Fruit fly (Drosophila melanogaster) whole organism, embryonic: ENCODE results near the gene CG14082.
A peak's percentile ranks its signal among the peaks of the same experiment; 100 is the strongest.

Source experiments
- Awh ChIP-seq: fragments of 200-800 bp; sonication (Bioruptor generic); IDR thresholded peaks from 2 replicates; pipeline ENCODE4, ENCODE4 v1.3.6; 2022; ENCODE audit warnings: missing biosample characterization, missing genetic modification characterization
- BEAF-32 ChIP-seq: fragments of 200-800 bp; sonication (Bioruptor generic); optimal IDR thresholded peaks from 3 replicates; lab custom pipeline; 2017; ENCODE audit warnings: missing biosample characterization, missing genetic modification characterization, mild to moderate bottlenecking, moderate library complexity, missing genetic modification reagents
- CG10431 ChIP-seq: fragments of 200-800 bp; sonication (Bioruptor generic); optimal IDR thresholded peaks from 3 replicates; lab custom pipeline; 2018; ENCODE audit warnings: missing biosample characterization, mild to moderate bottlenecking, missing genetic modification characterization
- CG10565 ChIP-seq: fragments of 200-800 bp; sonication (Bioruptor generic); optimal IDR thresholded peaks from 3 replicates; lab custom pipeline; 2016; ENCODE audit warnings: missing biosample characterization, mild to moderate bottlenecking, missing genetic modification characterization
- CG10959 ChIP-seq: fragments of 200-800 bp; sonication (Bioruptor generic); IDR thresholded peaks from 2 replicates; pipeline ENCODE4 v1.3.6; 2022; ENCODE audit warnings: missing biosample characterization, missing genetic modification characterization
- CG11398 ChIP-seq: fragments of 200-800 bp; sonication (Bioruptor generic); optimal IDR thresholded peaks from 2 replicates; lab custom pipeline; 2016; ENCODE audit warnings: missing biosample characterization, missing genetic modification characterization
- CG1233 ChIP-seq: fragments of 200-800 bp; sonication (Bioruptor generic); optimal IDR thresholded peaks from 4 replicates; lab custom pipeline; 2018; ENCODE audit warnings: missing biosample characterization, mild to moderate bottlenecking, missing genetic modification characterization
- CG12391 ChIP-seq: fragments of 200-800 bp; sonication (Bioruptor generic); optimal IDR thresholded peaks from 3 replicates; lab custom pipeline; 2018; ENCODE audit warnings: missing biosample characterization, mild to moderate bottlenecking, missing genetic modification characterization, moderate library complexity
- CG3065 ChIP-seq: fragments of 200-800 bp; sonication (Bioruptor generic); optimal IDR thresholded peaks from 2 replicates; lab custom pipeline; 2016; ENCODE audit warnings: missing biosample characterization, missing genetic modification characterization
- CG31224 ChIP-seq: fragments of 200-800 bp; sonication (Bioruptor generic); IDR thresholded peaks from 2 replicates; pipeline ENCODE4 v1.3.6; 2022; ENCODE audit warnings: missing biosample characterization, missing genetic modification characterization
- CG31365 ChIP-seq: fragments of 200-800 bp; sonication (Bioruptor generic); optimal IDR thresholded peaks from 2 replicates; lab custom pipeline; 2018; ENCODE audit warnings: missing biosample characterization, mild to moderate bottlenecking, missing genetic modification characterization
- CG3995 ChIP-seq: fragments of 200-800 bp; sonication (Bioruptor generic); optimal IDR thresholded peaks from 3 replicates; lab custom pipeline; 2016; ENCODE audit warnings: missing biosample characterization, missing genetic modification characterization
- CG4328 ChIP-seq: fragments of 200-800 bp; sonication (Bioruptor generic); optimal IDR thresholded peaks from 3 replicates; lab custom pipeline; 2017; ENCODE audit warnings: missing biosample characterization, missing genetic modification reagents, missing genetic modification characterization
- CG4404 ChIP-seq: fragments of 200-800 bp; sonication (Bioruptor generic); IDR thresholded peaks from 2 replicates; pipeline ENCODE4 v1.3.6; 2022; ENCODE audit warnings: missing biosample characterization, missing genetic modification characterization
- CG4820 ChIP-seq: fragments of 200-800 bp; sonication (Bioruptor generic); optimal IDR thresholded peaks from 3 replicates; lab custom pipeline; 2016; ENCODE audit warnings: missing biosample characterization, missing genetic modification characterization
- CG6254 ChIP-seq: fragments of 200-800 bp; sonication (Bioruptor generic); optimal IDR thresholded peaks from 3 replicates; lab custom pipeline; 2017; ENCODE audit warnings: mild to moderate bottlenecking, missing biosample characterization, missing genetic modification reagents, missing genetic modification characterization
- CG7556 ChIP-seq: fragments of 200-800 bp; sonication (Bioruptor generic); optimal IDR thresholded peaks from 2 replicates; lab custom pipeline; 2017; ENCODE audit warnings: missing biosample characterization, mild to moderate bottlenecking, missing genetic modification characterization
- CG7745 ChIP-seq: fragments of 200-800 bp; sonication (Bioruptor generic); optimal IDR thresholded peaks from 2 replicates; lab custom pipeline; 2018; ENCODE audit warnings: missing biosample characterization, mild to moderate bottlenecking, missing genetic modification characterization, moderate library complexity
- CG7963 ChIP-seq: fragments of 200-800 bp; sonication (Bioruptor generic); IDR thresholded peaks from 3 replicates; pipeline ENCODE4 v1.3.6; 2022; ENCODE audit warnings: missing biosample characterization, missing genetic modification characterization; ENCODE audit not compliant: partially characterized antibody
- CG8944 ChIP-seq: fragments of 200-800 bp; sonication (Bioruptor generic); optimal IDR thresholded peaks from 3 replicates; lab custom pipeline; 2016; ENCODE audit warnings: missing biosample characterization, missing genetic modification characterization
- CG9609 ChIP-seq: fragments of 200-800 bp; sonication (Bioruptor generic); optimal IDR thresholded peaks from 3 replicates; lab custom pipeline; 2016; ENCODE audit warnings: missing biosample characterization, missing genetic modification characterization
- CG9727 ChIP-seq: fragments of 200-800 bp; sonication (Bioruptor generic); optimal IDR thresholded peaks from 3 replicates; lab custom pipeline; 2017; ENCODE audit warnings: missing biosample characterization, mild to moderate bottlenecking, missing genetic modification characterization
- CG9876 ChIP-seq: fragments of 200-800 bp; sonication (Bioruptor generic); optimal IDR thresholded peaks from 2 replicates; lab custom pipeline; 2016; ENCODE audit warnings: missing biosample characterization, missing genetic modification characterization
- CHES-1-like ChIP-seq: fragments of 200-800 bp; sonication (Bioruptor generic); optimal IDR thresholded peaks from 2 replicates; lab custom pipeline; 2016; ENCODE audit warnings: missing biosample characterization, missing genetic modification characterization
- CoRest ChIP-seq: fragments of 200-800 bp; sonication (Bioruptor generic); optimal IDR thresholded peaks from 3 replicates; lab custom pipeline; 2018; ENCODE audit warnings: missing biosample characterization, mild to moderate bottlenecking, missing genetic modification characterization, moderate library complexity
- E2f1 ChIP-seq: fragments of 200-800 bp; sonication (Bioruptor generic); IDR thresholded peaks from 2 replicates; pipeline ENCODE4 v1.3.6; 2022; ENCODE audit warnings: missing biosample characterization, missing genetic modification characterization
- Eip74EF ChIP-seq, 2 experiments: fragments of 200-800 bp in 1 of 2; fragments of >200 bp in 1 of 2; sonication (Bioruptor generic) in 1 of 2; optimal IDR thresholded peaks; 2 replicates each; lab custom pipeline; 2017 to 2019; ENCODE audit warnings: missing biosample characterization in 2 of 2, missing genetic modification characterization in 2 of 2, mild to moderate bottlenecking in 1 of 2, moderate library complexity in 1 of 2
- GATAe ChIP-seq: fragments of 200-800 bp; sonication (Bioruptor generic); conservative IDR thresholded peaks from 2 replicates; pipeline ENCODE4 v1.3.6; 2022; ENCODE audit warnings: missing biosample characterization, missing genetic modification characterization
- Lhr ChIP-seq: fragments of 200-800 bp; sonication (Bioruptor generic); optimal IDR thresholded peaks from 3 replicates; lab custom pipeline; 2017; ENCODE audit warnings: mild to moderate bottlenecking, missing biosample characterization, missing genetic modification reagents, missing genetic modification characterization
- NC2α ChIP-seq: fragments of 200-800 bp; sonication (Bioruptor generic); optimal IDR thresholded peaks from 2 replicates; lab custom pipeline; 2016; ENCODE audit warnings: missing biosample characterization, missing genetic modification characterization
- NFAT ChIP-seq: fragments of 200-800 bp; sonication (Bioruptor generic); IDR thresholded peaks from 2 replicates; pipeline ENCODE4 v1.3.6; 2022; ENCODE audit warnings: missing biosample characterization, missing genetic modification characterization
- Rfx ChIP-seq: fragments of 200-800 bp; sonication (Bioruptor generic); IDR thresholded peaks from 2 replicates; pipeline ENCODE4 v1.3.6; 2022; ENCODE audit warnings: missing biosample characterization, missing genetic modification characterization
- Rx ChIP-seq: fragments of 200-800 bp; sonication (Bioruptor generic); IDR thresholded peaks from 2 replicates; pipeline ENCODE4 v1.3.6; 2022; ENCODE audit warnings: missing biosample characterization, missing genetic modification characterization
- Six4 ChIP-seq: fragments of 200-800 bp; sonication (Bioruptor generic); optimal IDR thresholded peaks from 2 replicates; lab custom pipeline; 2016; ENCODE audit warnings: missing biosample characterization, missing genetic modification characterization
- Sry-β ChIP-seq: fragments of 200-800 bp; sonication (Bioruptor generic); optimal IDR thresholded peaks from 2 replicates; lab custom pipeline; 2018; ENCODE audit warnings: missing biosample characterization, mild to moderate bottlenecking, missing genetic modification characterization, moderate library complexity
- Vsx1 ChIP-seq: fragments of 200-800 bp; sonication (Bioruptor generic); optimal IDR thresholded peaks from 2 replicates; lab custom pipeline; 2017; ENCODE audit warnings: missing biosample characterization, mild to moderate bottlenecking, missing genetic modification characterization, missing genetic modification reagents
- Xbp1 ChIP-seq: fragments of 200-800 bp; sonication (Bioruptor generic); optimal IDR thresholded peaks from 3 replicates; lab custom pipeline; 2016; ENCODE audit warnings: missing biosample characterization, mild to moderate bottlenecking, missing genetic modification characterization
- cad ChIP-seq: fragments of >200 bp; optimal IDR thresholded peaks from 2 replicates; lab custom pipeline; 2017; ENCODE audit warnings: missing biosample characterization, missing genetic modification characterization
- corto ChIP-seq: fragments of 200-800 bp; sonication (Bioruptor generic); optimal IDR thresholded peaks from 2 replicates; lab custom pipeline; 2016; ENCODE audit warnings: missing biosample characterization, mild to moderate bottlenecking, missing genetic modification characterization, moderate library complexity
- dan ChIP-seq: fragments of 200-800 bp; sonication (Bioruptor generic); IDR thresholded peaks from 2 replicates; pipeline ENCODE4 v1.3.6; 2022; ENCODE audit warnings: missing biosample characterization, missing genetic modification characterization
- her ChIP-seq: fragments of 200-800 bp; sonication (Bioruptor generic); optimal IDR thresholded peaks from 2 replicates; lab custom pipeline; 2016; ENCODE audit warnings: missing biosample characterization, missing genetic modification characterization
- lmd ChIP-seq: fragments of 200-800 bp; sonication (Bioruptor generic); IDR thresholded peaks from 2 replicates; pipeline ENCODE4 v1.3.6; 2022; ENCODE audit warnings: missing biosample characterization, missing genetic modification characterization
- pb ChIP-seq: fragments of 200-800 bp; sonication (Bioruptor generic); optimal IDR thresholded peaks from 3 replicates; lab custom pipeline; 2016; ENCODE audit warnings: missing biosample characterization, missing genetic modification characterization
- psq ChIP-seq: fragments of 200-800 bp; sonication (Bioruptor generic); optimal IDR thresholded peaks from 2 replicates; lab custom pipeline; 2017; ENCODE audit warnings: missing biosample characterization, missing genetic modification characterization
- sd ChIP-seq: fragments of 200-800 bp; sonication (Bioruptor generic); optimal IDR thresholded peaks from 3 replicates; lab custom pipeline; 2018; ENCODE audit warnings: missing biosample characterization, mild to moderate bottlenecking, missing genetic modification characterization, moderate library complexity
- seq ChIP-seq: fragments of 200-800 bp; sonication (Bioruptor generic); IDR thresholded peaks from 2 replicates; pipeline ENCODE4 v1.3.6; 2022; ENCODE audit warnings: missing biosample characterization, missing genetic modification characterization
- ssp ChIP-seq: fragments of 200-800 bp; sonication (Bioruptor generic); IDR thresholded peaks from 2 replicates; pipeline ENCODE4 v1.3.6; 2022; ENCODE audit warnings: missing biosample characterization, missing genetic modification characterization
- tio ChIP-seq: fragments of 200-800 bp; sonication (Bioruptor generic); optimal IDR thresholded peaks from 2 replicates; lab custom pipeline; 2017; ENCODE audit warnings: missing biosample characterization, missing genetic modification characterization, inconsistent platforms
- unc-4 ChIP-seq: fragments of 200-800 bp; sonication (Bioruptor generic); IDR thresholded peaks from 2 replicates; pipeline ENCODE4 v1.3.6; 2022; ENCODE audit warnings: missing biosample characterization, missing genetic modification characterization; ENCODE audit not compliant: partially characterized antibody
- zfh1 ChIP-seq: fragments of 200-800 bp; sonication (Bioruptor generic); IDR thresholded peaks from 3 replicates; pipeline ENCODE4 v1.3.6; 2022; ENCODE audit warnings: missing biosample characterization, missing genetic modification characterization

The CG14082 gene

DNA sequence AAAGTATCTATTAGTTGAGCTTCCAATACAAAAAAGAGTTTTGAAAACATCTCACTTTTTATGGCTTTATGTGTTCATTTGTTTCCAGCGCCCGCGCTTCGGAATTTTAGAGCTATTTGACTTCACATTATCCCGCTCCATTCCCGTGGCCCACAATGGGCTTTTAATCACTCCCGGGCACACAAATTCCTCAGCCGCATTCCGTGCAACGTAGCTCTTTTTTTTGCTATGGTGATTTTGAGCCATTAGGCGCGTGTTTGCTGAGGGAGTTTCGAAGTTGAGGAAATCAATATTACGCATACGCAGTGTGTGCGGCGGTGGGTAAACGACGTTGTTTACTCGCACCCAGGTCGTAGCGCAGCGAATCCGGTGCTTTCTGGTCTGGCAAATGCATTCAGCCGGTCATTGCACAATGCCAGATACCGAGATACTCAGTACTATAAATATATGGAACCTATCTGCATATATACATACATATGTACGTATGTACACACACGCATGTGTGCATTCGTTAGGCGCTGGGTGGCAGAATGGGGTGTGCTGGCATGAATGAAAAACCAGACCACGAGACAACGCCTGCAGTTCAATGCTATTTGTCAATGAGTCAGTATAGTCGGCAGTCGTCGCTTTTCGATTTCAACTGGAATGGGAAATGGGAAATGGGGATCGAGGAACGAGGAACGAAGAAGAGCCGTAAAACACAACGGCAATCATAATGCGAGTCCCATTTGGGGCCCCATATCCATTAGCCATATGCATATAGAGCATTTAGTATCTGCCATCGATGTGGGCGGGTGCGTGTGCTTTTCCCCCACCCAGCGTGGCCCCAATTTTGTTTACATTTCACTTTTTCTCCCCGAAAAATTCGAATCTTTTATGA is 65.5 kb downstream of the CG14082 start (continued):
- no peak for TF ChIP-seq CG10565 (GFP tag; lab: Kevin White, UChicago)
- no peak for TF ChIP-seq CoRest (tag; lab: Kevin White, UChicago)
- no peak for TF ChIP-seq CG10431
- TF ChIP-seq CG4820 (GFP tag; lab: Kevin White, UChicago): no peak
- TF ChIP-seq Awh (GFP tag; lab: Robert Waterston, UW): peak; percentile 71; the same call in 1 of the 2 replicates
- TF ChIP-seq CG12391: no peak
- TF ChIP-seq unc-4 (GFP tag; lab: Robert Waterston, UW): no peak
- no peak for TF ChIP-seq GATAe (GFP tag; lab: Robert Waterston, UW)
- TF ChIP-seq CG7556 (GFP tag; lab: Kevin White, UChicago): no peak
- TF ChIP-seq Sry-β (GFP tag; lab: Kevin White, UChicago): no peak
- TF ChIP-seq Rfx: 0 out of 2 replicates have a peak, but pooled peaks have one; percentile 6
- no peak for TF ChIP-seq CG1233 (GFP tag; lab: Kevin White, UChicago)
- TF ChIP-seq CG9727: no peak
- no peak for TF ChIP-seq her (GFP tag; lab: Kevin White, UChicago)
- no peak for TF ChIP-seq Rx (GFP tag; lab: Robert Waterston, UW)
- no peak for TF ChIP-seq CG9609 (GFP tag; lab: Kevin White, UChicago)
- no peak for TF ChIP-seq CG7745 (tag; lab: Kevin White, UChicago)
- TF ChIP-seq CHES-1-like: no peak
- no peak for TF ChIP-seq seq (GFP tag; lab: Robert Waterston, UW)
- no peak for TF ChIP-seq lmd (GFP tag; lab: Robert Waterston, UW)
- TF ChIP-seq Six4: no peak
- 0 out of 3 replicates have a peak, but pooled peaks have one; percentile 32 for TF ChIP-seq zfh1
- TF ChIP-seq tio (GFP tag; lab: Kevin White, UChicago): no peak
- no peak for TF ChIP-seq psq (GFP tag; lab: Kevin White, UChicago)
- TF ChIP-seq CG6254: no peak
- no peak for TF ChIP-seq cad
- no peak for TF ChIP-seq NFAT
- TF ChIP-seq CG9876 (GFP tag; lab: Kevin White, UChicago): no peak
- TF ChIP-seq CG7963 (GFP tag; lab: Robert Waterston, UW): no peak
- TF ChIP-seq BEAF-32 (GFP tag; lab: Kevin White, UChicago): no peak
- no peak for TF ChIP-seq Xbp1 (GFP tag; lab: Kevin White, UChicago)
- no peak for TF ChIP-seq CG4404 (GFP tag; lab: Robert Waterston, UW)
- TF ChIP-seq ssp: no peak
- TF ChIP-seq corto (GFP tag; lab: Kevin White, UChicago): no peak
- TF ChIP-seq CG31365 (tag; lab: Kevin White, UChicago): no peak
- TF ChIP-seq CG3065 (GFP tag; lab: Kevin White, UChicago): no peak
- TF ChIP-seq CG8944: no peak
- no peak for TF ChIP-seq CG3995 (GFP tag; lab: Kevin White, UChicago)
- TF ChIP-seq Lhr (GFP tag; lab: Kevin White, UChicago): no peak
- TF ChIP-seq sd (tag; lab: Kevin White, UChicago): peak; percentile 94
- TF ChIP-seq pb (GFP tag; lab: Kevin White, UChicago): no peak
- no peak for TF ChIP-seq dan (GFP tag; lab: Robert Waterston, UW)
- no peak for TF ChIP-seq Eip74EF (GFP tag; optimal IDR thresholded peaks at IDR 0.05; lab: Kevin White, UChicago)
- TF ChIP-seq CG11398 (GFP tag; lab: Kevin White, UChicago): peak; percentile 11
- no peak for TF ChIP-seq CG4328 (GFP tag; lab: Kevin White, UChicago)
- TF ChIP-seq E2f1 (GFP tag; lab: Robert Waterston, UW): no peak
- TF ChIP-seq CG10959 (GFP tag; lab: Robert Waterston, UW): no peak
- no peak for TF ChIP-seq NC2α (GFP tag; lab: Kevin White, UChicago)
- TF ChIP-seq Vsx1 (GFP tag; lab: Kevin White, UChicago): no peak
- no peak for TF ChIP-seq CG31224 (GFP tag; lab: Robert Waterston, UW)
